Fruit fly (Drosophila melanogaster) whole organism, wandering third instar larva: ENCODE data around the gene CG18754.

ENCODE experiments used
- Abd-B ChIP-seq: fragments of >200 bp; optimal IDR thresholded peaks from 2 replicates; lab custom pipeline; 2017; ENCODE audit warnings: missing biosample characterization, missing genetic modification characterization
- CG32264 ChIP-seq: fragments of 200-800 bp; sonication (Bioruptor generic); optimal IDR thresholded peaks from 2 replicates; lab custom pipeline; 2016; ENCODE audit warnings: missing biosample characterization, missing genetic modification characterization
- CG9705 ChIP-seq: fragments of 200-800 bp; sonication (Bioruptor generic); optimal IDR thresholded peaks from 2 replicates; lab custom pipeline; 2018; ENCODE audit warnings: missing biosample characterization, mild to moderate bottlenecking, missing genetic modification characterization
- CrebA ChIP-seq: fragments of 200-800 bp; sonication (Bioruptor generic); optimal IDR thresholded peaks from 2 replicates; lab custom pipeline; 2016; ENCODE audit warnings: missing biosample characterization, mild to moderate bottlenecking, missing genetic modification characterization, borderline replicate concordance
- Dif ChIP-seq: fragments of 200-275, 200-300 bp; sonication (Bioruptor generic); optimal IDR thresholded peaks from 2 replicates; lab custom pipeline; 2018; ENCODE audit warnings: missing biosample characterization, missing genetic modification characterization; ENCODE audit not compliant: partially characterized antibody
- GATAd ChIP-seq: sonication (Bioruptor generic); optimal IDR thresholded peaks from 2 replicates; lab custom pipeline; 2016; ENCODE audit warnings: missing biosample characterization, missing genetic modification characterization
- HLH106 ChIP-seq: fragments of 200-800 bp; optimal IDR thresholded peaks from 3 replicates; lab custom pipeline; 2019; ENCODE audit warnings: missing biosample characterization, mild to moderate bottlenecking, missing genetic modification characterization, moderate library complexity
- Hnf4 ChIP-seq: fragments of 200-800 bp; sonication (Bioruptor generic); optimal IDR thresholded peaks from 2 replicates; lab custom pipeline; 2016; ENCODE audit warnings: missing biosample characterization, mild to moderate bottlenecking, missing genetic modification characterization
- Hr78 ChIP-seq: fragments of >200 bp; optimal IDR thresholded peaks from 2 replicates; lab custom pipeline; 2017; ENCODE audit warnings: missing biosample characterization, missing genetic modification characterization
- Hr83 ChIP-seq: fragments of 200-300 bp; sonication (Bioruptor generic); optimal IDR thresholded peaks from 2 replicates; lab custom pipeline; 2016; ENCODE audit warnings: missing biosample characterization, mild to moderate bottlenecking, missing genetic modification characterization, moderate library complexity; ENCODE audit not compliant: poor library complexity, severe bottlenecking
- Jra ChIP-seq: sonication (Bioruptor generic); optimal IDR thresholded peaks from 2 replicates; lab custom pipeline; 2016; ENCODE audit warnings: missing biosample characterization, missing genetic modification characterization
- Mio ChIP-seq: sonication (Bioruptor generic); optimal IDR thresholded peaks from 2 replicates; lab custom pipeline; 2016; ENCODE audit warnings: missing biosample characterization, missing genetic modification characterization
- OdsH ChIP-seq: fragments of 200-800 bp; sonication (Bioruptor generic); optimal IDR thresholded peaks from 2 replicates; lab custom pipeline; 2016; ENCODE audit warnings: missing biosample characterization, mild to moderate bottlenecking, missing genetic modification characterization
- Sp1 ChIP-seq: fragments of 200-800 bp; sonication (Bioruptor generic); optimal IDR thresholded peaks from 3 replicates; lab custom pipeline; 2019; ENCODE audit warnings: missing biosample characterization, mild to moderate bottlenecking, missing genetic modification characterization, moderate library complexity
- Vsx2 ChIP-seq: fragments of 200-300, 225-300 bp; sonication (Bioruptor generic); optimal IDR thresholded peaks from 2 replicates; lab custom pipeline; 2018; ENCODE audit warnings: missing biosample characterization, missing genetic modification characterization; ENCODE audit not compliant: partially characterized antibody
- br ChIP-seq: fragments of 200-800 bp; sonication (Bioruptor generic); optimal IDR thresholded peaks from 2 replicates; lab custom pipeline; 2016; ENCODE audit warnings: missing biosample characterization, missing genetic modification characterization
- brk ChIP-seq: fragments of 200-800 bp; sonication (Bioruptor generic); optimal IDR thresholded peaks from 2 replicates; lab custom pipeline; 2016; ENCODE audit warnings: missing biosample characterization, mild to moderate bottlenecking, missing genetic modification characterization
- dl ChIP-seq, 2 experiments: fragments of 175-275, 200-275 bp in 1 of 2; fragments of 200-275 bp in 1 of 2; sonication (Bioruptor generic); optimal IDR thresholded peaks; lab custom pipeline; 2018; ENCODE audit warnings: mild to moderate bottlenecking in 2 of 2, missing biosample characterization in 2 of 2, missing genetic modification characterization in 2 of 2, moderate library complexity in 2 of 2; ENCODE audit not compliant: partially characterized antibody in 2 of 2, insufficient read depth in 1 of 2
- dmrt93B ChIP-seq: fragments of 200-800 bp; sonication (Bioruptor generic); optimal IDR thresholded peaks from 2 replicates; lab custom pipeline; 2018; ENCODE audit warnings: missing biosample characterization, mild to moderate bottlenecking, missing genetic modification characterization
- dsf ChIP-seq: sonication (Bioruptor generic); optimal IDR thresholded peaks from 2 replicates; lab custom pipeline; 2016; ENCODE audit warnings: missing biosample characterization, missing genetic modification characterization, borderline replicate concordance
- ey ChIP-seq: fragments of 200-800 bp; sonication (Bioruptor generic); optimal IDR thresholded peaks from 2 replicates; lab custom pipeline; 2016; ENCODE audit warnings: missing biosample characterization, missing genetic modification characterization
- foxo ChIP-seq, 2 experiments: fragments of 200-800 bp; sonication (Bioruptor generic); optimal IDR thresholded peaks; 2 replicates in 1 of 2; 3 replicates in 1 of 2; lab custom pipeline; 2016 to 2017; ENCODE audit warnings: missing biosample characterization in 2 of 2, missing genetic modification characterization in 2 of 2
- h ChIP-seq: fragments of 200-800 bp; sonication (Bioruptor generic); optimal IDR thresholded peaks from 3 replicates; lab custom pipeline; 2016; ENCODE audit warnings: missing biosample characterization, mild to moderate bottlenecking, missing genetic modification characterization
- lola ChIP-seq: fragments of >200 bp; optimal IDR thresholded peaks from 2 replicates; lab custom pipeline; 2017; ENCODE audit warnings: missing biosample characterization, missing genetic modification characterization
- pan ChIP-seq: fragments of >200 bp; optimal IDR thresholded peaks from 2 replicates; lab custom pipeline; 2017
- psq ChIP-seq: fragments of 200-800 bp; sonication (Bioruptor generic); optimal IDR thresholded peaks from 3 replicates; lab custom pipeline; 2017; ENCODE audit warnings: missing biosample characterization, mild to moderate bottlenecking, missing genetic modification characterization, moderate library complexity
- sage ChIP-seq: fragments of 200-800 bp; sonication (Bioruptor generic); optimal IDR thresholded peaks from 2 replicates; lab custom pipeline; 2016; ENCODE audit warnings: missing biosample characterization, mild to moderate bottlenecking, missing genetic modification characterization
- sv ChIP-seq: fragments of 200-800 bp; sonication (Bioruptor generic); optimal IDR thresholded peaks from 3 replicates; lab custom pipeline; 2016; ENCODE audit warnings: missing biosample characterization, missing genetic modification characterization
- tai ChIP-seq: sonication (Bioruptor generic); optimal IDR thresholded peaks from 2 replicates; lab custom pipeline; 2016; ENCODE audit warnings: missing biosample characterization, missing genetic modification characterization
- usp ChIP-seq: fragments of >200 bp; optimal IDR thresholded peaks from 2 replicates; lab custom pipeline; 2017; ENCODE audit warnings: missing biosample characterization, missing genetic modification characterization

Gene CG18754

dm6 chr3R:23683757-23684156 is at the start of gene CG18754:
TSS of gene CG18754 (plus strand) at chr3R:23684057.
- TF ChIP-seq dsf (GFP tag; lab: Kevin White, UChicago) (no peak), dmrt93B (GFP tag; lab: Kevin White, UChicago) (no peak), brk (GFP tag; lab: Kevin White, UChicago) (no peak), Dif (GFP tag; lab: Kevin White, UChicago) (no peak), Mio (no peak), Hr83 (GFP tag; lab: Kevin White, UChicago) (no peak), lola (no peak), dl (GFP tag; optimal IDR thresholded peaks at IDR 0.05; lab: Kevin White, UChicago; ENCODE audit: insufficient read depth in 1 of 2, partially characterized antibody in 2 of 2) (no peak), usp (GFP tag; lab: Kevin White, UChicago) (no peak), Sp1 (no peak), h (GFP tag; lab: Kevin White, UChicago) (no peak), CrebA (no peak), Hnf4 (GFP tag; lab: Kevin White, UChicago) (no peak), HLH106 (tag; lab: Kevin White, UChicago) (no peak), foxo (GFP tag; optimal IDR thresholded peaks at IDR 0.05; lab: Kevin White, UChicago) (no peak), sage (no peak), Vsx2 (GFP tag; lab: Kevin White, UChicago) (no peak), CG9705 (GFP tag; lab: Kevin White, UChicago) (no peak), br (GFP tag; lab: Kevin White, UChicago) (no peak)

dm6 chr3R:23634789-23635188 is 49.1 kb upstream of the CG18754 start:
- TF ChIP-seq psq = no peak
- TF ChIP-seq foxo (GFP tag; optimal IDR thresholded peaks at IDR 0.05; lab: Kevin White, UChicago) = no peak
- no peak for TF ChIP-seq Jra
- no peak for TF ChIP-seq OdsH (GFP tag; lab: Kevin White, UChicago)

- TF ChIP-seq br (GFP tag; lab: Kevin White, UChicago) = no peak
Measured at dm6 chr3R:23637277-23637676, 46.6 kb upstream of the CG18754 start.

DNA sequence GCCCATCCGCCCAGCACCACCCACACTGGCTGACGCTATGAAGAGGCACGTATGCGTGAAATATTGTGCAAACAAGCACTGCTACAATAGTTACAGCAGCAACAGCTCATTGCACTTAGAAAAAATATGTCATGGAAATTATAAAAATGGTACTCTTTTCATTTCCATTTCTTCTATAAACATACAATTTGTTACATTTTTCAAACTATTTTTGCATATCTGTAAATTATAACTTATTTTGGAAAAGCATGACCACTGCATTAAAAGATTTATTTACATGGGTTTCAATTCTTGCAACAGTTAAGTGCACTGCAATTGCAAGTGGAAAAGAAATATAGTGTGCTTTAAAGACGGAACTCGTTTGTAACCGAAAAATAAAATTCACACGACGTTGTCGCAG is 45.5 kb upstream of the CG18754 start:
- TF ChIP-seq tai (GFP tag; lab: Kevin White, UChicago) = no peak
- no peak for TF ChIP-seq dmrt93B (GFP tag; lab: Kevin White, UChicago)
- no peak for TF ChIP-seq Mio

dm6 chr3R:23639583-23639982 is 44.3 kb upstream of the CG18754 start:
- TF ChIP-seq dmrt93B (GFP tag; lab: Kevin White, UChicago) = no peak
- no peak for TF ChIP-seq GATAd (GFP tag; lab: Kevin White, UChicago)
- TF ChIP-seq dl (GFP tag; optimal IDR thresholded peaks at IDR 0.05; lab: Kevin White, UChicago; ENCODE audit: insufficient read depth in 1 of 2, partially characterized antibody in 2 of 2) = no peak
- no peak for TF ChIP-seq CG32264
- TF ChIP-seq OdsH (GFP tag; lab: Kevin White, UChicago) = no peak
- TF ChIP-seq ey (GFP tag; lab: Kevin White, UChicago) = no peak
- no peak for TF ChIP-seq Abd-B (GFP tag; lab: Kevin White, UChicago)

DNA sequence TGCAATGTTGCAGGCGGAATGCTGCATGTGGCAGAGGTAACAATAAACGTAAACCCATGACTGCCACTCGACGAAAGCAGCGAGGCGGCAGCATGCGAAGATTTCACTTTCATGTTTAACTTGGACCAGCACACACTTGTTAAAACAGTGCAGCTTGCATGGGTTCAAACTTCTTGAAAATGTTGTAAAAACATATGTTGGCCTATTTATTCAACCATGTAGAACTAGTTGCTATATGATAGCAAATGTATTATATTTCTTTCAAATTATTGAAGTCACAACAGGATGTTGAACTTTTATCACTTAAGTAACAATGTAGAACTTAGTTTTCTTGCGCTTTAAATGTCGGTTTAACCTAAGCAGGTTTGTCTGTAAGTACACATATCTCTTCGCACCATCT is 41.0 kb upstream of the CG18754 start:
- TF ChIP-seq pan (lab: Kevin White, UChicago) = no peak
- TF ChIP-seq Abd-B (GFP tag; lab: Kevin White, UChicago) = no peak
- no peak for TF ChIP-seq GATAd (GFP tag; lab: Kevin White, UChicago)
- no peak for TF ChIP-seq HLH106 (tag; lab: Kevin White, UChicago)
- TF ChIP-seq CG9705 (GFP tag; lab: Kevin White, UChicago) = no peak
- no peak for TF ChIP-seq usp (GFP tag; lab: Kevin White, UChicago)
- no peak for TF ChIP-seq Mio
- TF ChIP-seq h (GFP tag; lab: Kevin White, UChicago) = no peak
- no peak for TF ChIP-seq foxo (GFP tag; optimal IDR thresholded peaks at IDR 0.05; lab: Kevin White, UChicago)
- TF ChIP-seq OdsH (GFP tag; lab: Kevin White, UChicago) = no peak
- TF ChIP-seq Hr78 (GFP tag; lab: Kevin White, UChicago) = no peak
- no peak for TF ChIP-seq lola
- no peak for TF ChIP-seq sv (GFP tag; lab: Kevin White, UChicago)
- no peak for TF ChIP-seq psq
